Fruit fly (Drosophila melanogaster) whole organism, prepupa: Measurements from ENCODE around the gene Rab18.

Source experiments
- CG10631 ChIP-seq: fragments of 200-800 bp; sonication (Bioruptor generic); optimal IDR thresholded peaks from 2 replicates; lab custom pipeline; 2016; ENCODE audit warnings: missing biosample characterization, missing genetic modification characterization
- CG11294 ChIP-seq: fragments of 200-800 bp; sonication (Bioruptor generic); IDR thresholded peaks from 2 replicates; pipeline ENCODE4 v1.3.6; 2022; ENCODE audit warnings: missing biosample characterization, missing genetic modification characterization
- CG11902 ChIP-seq: fragments of 200-800 bp; sonication (Bioruptor generic); optimal IDR thresholded peaks from 3 replicates; lab custom pipeline; 2016; ENCODE audit warnings: missing biosample characterization, missing genetic modification characterization
- CG15336 ChIP-seq: fragments of 200-800 bp; sonication (Bioruptor generic); IDR thresholded peaks from 2 replicates; pipeline ENCODE4 v1.3.6; 2022; ENCODE audit warnings: missing biosample characterization, missing genetic modification characterization
- CG16779 ChIP-seq: fragments of 200-800 bp; sonication (Bioruptor generic); optimal IDR thresholded peaks from 3 replicates; lab custom pipeline; 2017; ENCODE audit warnings: missing biosample characterization, mild to moderate bottlenecking, missing genetic modification characterization
- CG3032 ChIP-seq: fragments of 200-800 bp; optimal IDR thresholded peaks from 2 replicates; lab custom pipeline; 2019; ENCODE audit warnings: missing biosample characterization, mild to moderate bottlenecking, missing genetic modification characterization, moderate library complexity
- CG34406 ChIP-seq: fragments of 200-800 bp; sonication (Bioruptor generic); optimal IDR thresholded peaks from 3 replicates; lab custom pipeline; 2016; ENCODE audit warnings: missing biosample characterization, missing genetic modification characterization
- CG3919 ChIP-seq: fragments of 200-800 bp; sonication (Bioruptor generic); optimal IDR thresholded peaks from 3 replicates; lab custom pipeline; 2016; ENCODE audit warnings: missing biosample characterization, missing genetic modification characterization
- CG4318 ChIP-seq: fragments of 200-800 bp; sonication (Bioruptor generic); optimal IDR thresholded peaks from 3 replicates; lab custom pipeline; 2017; ENCODE audit warnings: missing biosample characterization, mild to moderate bottlenecking, missing genetic modification characterization
- CG6163 ChIP-seq: fragments of 200-800 bp; sonication (Bioruptor generic); IDR thresholded peaks from 3 replicates; pipeline ENCODE4 v1.3.6; 2022; ENCODE audit warnings: missing biosample characterization, missing genetic modification characterization
- CG6276 ChIP-seq: fragments of 200-800 bp; sonication (Bioruptor generic); optimal IDR thresholded peaks from 2 replicates; lab custom pipeline; 2017; ENCODE audit warnings: missing biosample characterization, mild to moderate bottlenecking, missing genetic modification characterization
- CG6792 ChIP-seq: fragments of 200-800 bp; sonication (Bioruptor generic); optimal IDR thresholded peaks from 3 replicates; lab custom pipeline; 2016; ENCODE audit warnings: missing biosample characterization, missing genetic modification characterization
- CG6808 ChIP-seq: fragments of 200-800 bp; sonication (Bioruptor generic); optimal IDR thresholded peaks from 3 replicates; lab custom pipeline; 2017; ENCODE audit warnings: missing biosample characterization, missing genetic modification characterization, mild to moderate bottlenecking, moderate library complexity, missing genetic modification reagents
- CG6854 ChIP-seq: fragments of 200-800 bp; sonication (Bioruptor generic); optimal IDR thresholded peaks from 2 replicates; lab custom pipeline; 2017; ENCODE audit warnings: missing biosample characterization, mild to moderate bottlenecking, missing genetic modification characterization
- CG7368 ChIP-seq: fragments of 200-800 bp; sonication (Bioruptor generic); optimal IDR thresholded peaks from 3 replicates; lab custom pipeline; 2016; ENCODE audit warnings: missing biosample characterization, missing genetic modification characterization
- CG8119 ChIP-seq: fragments of 200-800 bp; sonication (Bioruptor generic); IDR thresholded peaks from 3 replicates; pipeline ENCODE4 v1.3.6; 2022; ENCODE audit warnings: missing biosample characterization, missing genetic modification characterization
- CG8319 ChIP-seq: fragments of 200-800 bp; sonication (Bioruptor generic); optimal IDR thresholded peaks from 3 replicates; lab custom pipeline; 2016; ENCODE audit warnings: missing biosample characterization, missing genetic modification characterization
- CG8632 ChIP-seq: fragments of 200-800 bp; sonication (Bioruptor generic); optimal IDR thresholded peaks from 3 replicates; lab custom pipeline; 2016; ENCODE audit warnings: missing biosample characterization, missing genetic modification characterization
- Eip75B ChIP-seq: fragments of 200-800 bp; sonication (Bioruptor generic); optimal IDR thresholded peaks from 3 replicates; lab custom pipeline; 2016; ENCODE audit warnings: missing biosample characterization, missing genetic modification characterization
- Eip93F ChIP-seq: fragments of 200-800 bp; sonication (Bioruptor generic); optimal IDR thresholded peaks from 2 replicates; lab custom pipeline; 2016; ENCODE audit warnings: missing biosample characterization, mild to moderate bottlenecking, missing genetic modification characterization
- Gug ChIP-seq: fragments of 200-800 bp; sonication (Bioruptor generic); IDR thresholded peaks from 2 replicates; pipeline ENCODE4 v1.3.6; 2022; ENCODE audit warnings: missing biosample characterization, missing genetic modification characterization
- Hr38 ChIP-seq: sonication (Bioruptor generic); optimal IDR thresholded peaks from 2 replicates; lab custom pipeline; 2016; ENCODE audit warnings: missing biosample characterization, missing genetic modification characterization
- Hr39 ChIP-seq: fragments of 200-800 bp; sonication (Bioruptor generic); optimal IDR thresholded peaks from 2 replicates; lab custom pipeline; 2016; ENCODE audit warnings: missing biosample characterization, missing genetic modification characterization
- Hr4 ChIP-seq: fragments of 200-800 bp; sonication (Bioruptor generic); optimal IDR thresholded peaks from 3 replicates; lab custom pipeline; 2016; ENCODE audit warnings: missing biosample characterization, missing genetic modification characterization
- Lpt ChIP-seq: fragments of 200-800 bp; sonication (Bioruptor generic); optimal IDR thresholded peaks from 3 replicates; lab custom pipeline; 2016; ENCODE audit warnings: missing biosample characterization, missing genetic modification characterization
- Met ChIP-seq: fragments of 200-800 bp; sonication (Bioruptor generic); optimal IDR thresholded peaks from 3 replicates; lab custom pipeline; 2016; ENCODE audit warnings: missing biosample characterization, missing genetic modification characterization
- Smox ChIP-seq: fragments of 200-800 bp; sonication (Bioruptor generic); optimal IDR thresholded peaks from 3 replicates; lab custom pipeline; 2016; ENCODE audit warnings: missing biosample characterization, missing genetic modification characterization
- Sox102F ChIP-seq: fragments of 200-800 bp; sonication (Bioruptor generic); optimal IDR thresholded peaks from 2 replicates; lab custom pipeline; 2016; ENCODE audit warnings: missing biosample characterization, mild to moderate bottlenecking, missing genetic modification characterization
- Sox14 ChIP-seq: fragments of 200-800 bp; sonication (Bioruptor generic); optimal IDR thresholded peaks from 3 replicates; lab custom pipeline; 2016; ENCODE audit warnings: missing biosample characterization, missing genetic modification characterization
- Sox15 ChIP-seq: fragments of 200-800 bp; sonication (Bioruptor generic); optimal IDR thresholded peaks from 3 replicates; lab custom pipeline; 2016; ENCODE audit warnings: missing biosample characterization, missing genetic modification characterization
- achi ChIP-seq: fragments of 200-800 bp; sonication (Bioruptor generic); optimal IDR thresholded peaks from 3 replicates; lab custom pipeline; 2016; ENCODE audit warnings: missing biosample characterization, missing genetic modification characterization
- cyc ChIP-seq: fragments of 200-800 bp; sonication (Bioruptor generic); optimal IDR thresholded peaks from 3 replicates; lab custom pipeline; 2016; ENCODE audit warnings: missing biosample characterization, missing genetic modification characterization
- dac ChIP-seq: fragments of 200-800 bp; sonication (Bioruptor generic); optimal IDR thresholded peaks from 2 replicates; lab custom pipeline; 2017; ENCODE audit warnings: missing biosample characterization, mild to moderate bottlenecking, missing genetic modification characterization
- dsx ChIP-seq: fragments of 200-800 bp; optimal IDR thresholded peaks from 3 replicates; lab custom pipeline; 2019; ENCODE audit warnings: missing biosample characterization, mild to moderate bottlenecking, missing genetic modification characterization, moderate library complexity; ENCODE audit not compliant: poor library complexity, severe bottlenecking
- eg ChIP-seq: fragments of 200-800 bp; sonication (Bioruptor generic); IDR thresholded peaks from 3 replicates; pipeline ENCODE4 v1.3.6; 2022; ENCODE audit warnings: missing biosample characterization, missing genetic modification characterization
- esn ChIP-seq: fragments of 200-800 bp; sonication (Bioruptor generic); optimal IDR thresholded peaks from 2 replicates; lab custom pipeline; 2016; ENCODE audit warnings: missing biosample characterization, mild to moderate bottlenecking, missing genetic modification characterization, moderate library complexity
- fd59A ChIP-seq: fragments of 200-800 bp; sonication (Bioruptor generic); optimal IDR thresholded peaks from 2 replicates; lab custom pipeline; 2017; ENCODE audit warnings: missing biosample characterization, mild to moderate bottlenecking, missing genetic modification characterization, missing genetic modification reagents
- net ChIP-seq: fragments of 200-800 bp; sonication (Bioruptor generic); optimal IDR thresholded peaks from 3 replicates; lab custom pipeline; 2016; ENCODE audit warnings: missing biosample characterization, missing genetic modification characterization
- salr ChIP-seq, 2 experiments: fragments of 200-800 bp; sonication (Bioruptor generic); optimal IDR thresholded peaks; 3 replicates each; lab custom pipeline; 2016 to 2018; ENCODE audit warnings: missing biosample characterization in 2 of 2, missing genetic modification characterization in 2 of 2, mild to moderate bottlenecking in 1 of 2
- spab ChIP-seq: fragments of 200-800 bp; sonication (Bioruptor generic); optimal IDR thresholded peaks from 2 replicates; lab custom pipeline; 2017; ENCODE audit warnings: missing biosample characterization, mild to moderate bottlenecking, missing genetic modification characterization, missing genetic modification reagents
- ss ChIP-seq, 2 experiments: fragments of 200-800 bp; sonication (Bioruptor generic); optimal IDR thresholded peaks; 2 replicates in 1 of 2; 3 replicates in 1 of 2; lab custom pipeline; 2017 to 2018; ENCODE audit warnings: mild to moderate bottlenecking in 2 of 2, missing biosample characterization in 2 of 2, missing genetic modification characterization in 2 of 2, moderate library complexity in 1 of 2
- svp ChIP-seq: fragments of 200-800 bp; sonication (Bioruptor generic); peaks from one replicate; lab custom pipeline; 2016; ENCODE audit warnings: missing biosample characterization, missing genetic modification characterization
- topi ChIP-seq: fragments of 200-800 bp; sonication (Bioruptor generic); optimal IDR thresholded peaks from 3 replicates; lab custom pipeline; 2016; ENCODE audit warnings: missing biosample characterization, missing genetic modification characterization
- vri ChIP-seq: fragments of 200-800 bp; sonication (Bioruptor generic); optimal IDR thresholded peaks from 3 replicates; lab custom pipeline; 2016; ENCODE audit warnings: missing biosample characterization, mild to moderate bottlenecking, missing genetic modification characterization

Gene Rab18

DNA sequence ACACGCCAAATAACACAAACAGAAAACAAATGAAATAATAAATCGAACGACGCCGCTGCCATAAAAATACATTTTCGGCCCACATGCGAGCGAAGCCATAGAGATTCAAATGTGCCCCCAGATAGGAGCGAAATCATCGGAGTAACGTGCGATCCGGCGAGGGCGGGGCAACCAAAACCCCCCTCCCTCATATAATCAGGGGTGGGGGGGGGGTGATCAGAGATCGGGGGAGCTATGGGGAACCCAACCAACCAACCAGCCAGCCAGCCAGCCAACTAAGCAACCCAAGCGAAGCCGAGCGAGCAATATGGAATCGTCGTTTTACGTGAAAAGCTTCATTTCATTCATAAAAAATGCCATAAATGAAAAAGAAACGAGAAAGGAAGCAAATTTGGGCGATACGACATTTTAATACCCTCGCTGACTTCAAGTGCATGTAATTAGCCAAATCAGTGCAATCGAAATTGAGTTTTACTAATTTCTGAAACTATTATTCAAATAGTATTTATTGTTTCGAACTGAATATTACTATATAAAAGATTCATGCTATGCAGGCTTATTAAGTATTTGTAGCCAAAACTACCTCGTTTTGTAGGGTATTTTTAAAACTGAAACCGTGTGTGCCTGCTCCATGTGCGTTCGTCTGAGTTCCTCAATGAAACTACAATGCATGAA lies 28.3 kb upstream of the Rab18 start (continued):
- TF ChIP-seq ss (GFP tag; optimal IDR thresholded peaks at IDR 0.05; lab: Kevin White, UChicago): peak; percentile 2 to 60
- TF ChIP-seq Lpt (GFP tag; lab: Kevin White, UChicago): peak; percentile 53
- peak; percentile 70 for TF ChIP-seq CG6792 (GFP tag; lab: Kevin White, UChicago)
- no peak for TF ChIP-seq dac (GFP tag; lab: Kevin White, UChicago)
- TF ChIP-seq dsx (GFP tag; lab: Kevin White, UChicago): peak; percentile 60
- TF ChIP-seq Sox102F: peak; percentile 61
- no peak for TF ChIP-seq Hr38 (GFP tag; lab: Kevin White, UChicago)
- peak; percentile 51 for TF ChIP-seq CG3032 (tag; lab: Kevin White, UChicago)
- TF ChIP-seq Sox14 (GFP tag; lab: Kevin White, UChicago): peak; percentile 66
- TF ChIP-seq cyc (GFP tag; lab: Kevin White, UChicago): peak; percentile 62
- TF ChIP-seq CG8119 (GFP tag; lab: Robert Waterston, UW): peak; percentile 73
- TF ChIP-seq CG16779 (tag; lab: Kevin White, UChicago): peak; percentile 37
- peak; percentile 83 for TF ChIP-seq svp (GFP tag; lab: Kevin White, UChicago)
- TF ChIP-seq Hr4 (GFP tag; lab: Kevin White, UChicago): peak; percentile 75
- TF ChIP-seq CG6163: peak; percentile 63; the same call in 2 of the 3 replicates
- peak; percentile 44 for TF ChIP-seq CG6808 (GFP tag; lab: Kevin White, UChicago)
- no peak for TF ChIP-seq CG6854
- peak; percentile 57 for TF ChIP-seq CG6276 (GFP tag; lab: Kevin White, UChicago)
- peak; percentile 52 for TF ChIP-seq CG34406 (GFP tag; lab: Kevin White, UChicago)
- peak; percentile 74 for TF ChIP-seq topi (GFP tag; lab: Kevin White, UChicago)
- TF ChIP-seq achi (GFP tag; lab: Kevin White, UChicago): peak; percentile 62
- TF ChIP-seq CG3919 (GFP tag; lab: Kevin White, UChicago): peak; percentile 70
- peak; percentile 45 for TF ChIP-seq CG8632 (GFP tag; lab: Kevin White, UChicago)
- peak; percentile 44 for TF ChIP-seq Sox15
- peak; percentile 71 for TF ChIP-seq esn (GFP tag; lab: Kevin White, UChicago)
- TF ChIP-seq CG7368 (GFP tag; lab: Kevin White, UChicago): peak; percentile 48
- peak; percentile 56 for TF ChIP-seq vri (GFP tag; lab: Kevin White, UChicago)
- TF ChIP-seq Eip93F (GFP tag; lab: Kevin White, UChicago): no peak
- peak; percentile 63 for TF ChIP-seq Smox (GFP tag; lab: Kevin White, UChicago)
- peak; percentile 35 for TF ChIP-seq net (GFP tag; lab: Kevin White, UChicago)
- peak; percentile 14 for TF ChIP-seq fd59A (GFP tag; lab: Kevin White, UChicago)
- peak; percentile 73 for TF ChIP-seq Met (GFP tag; lab: Kevin White, UChicago)
- peak; percentile 24 for TF ChIP-seq CG11902 (GFP tag; lab: Kevin White, UChicago)
- TF ChIP-seq Gug (GFP tag; lab: Robert Waterston, UW): peak; percentile 57
- TF ChIP-seq Eip75B (GFP tag; lab: Kevin White, UChicago): peak; percentile 69
- TF ChIP-seq CG11294 (GFP tag; lab: Robert Waterston, UW): no peak
- TF ChIP-seq Hr39 (GFP tag; lab: Kevin White, UChicago): peak; percentile 67

DNA sequence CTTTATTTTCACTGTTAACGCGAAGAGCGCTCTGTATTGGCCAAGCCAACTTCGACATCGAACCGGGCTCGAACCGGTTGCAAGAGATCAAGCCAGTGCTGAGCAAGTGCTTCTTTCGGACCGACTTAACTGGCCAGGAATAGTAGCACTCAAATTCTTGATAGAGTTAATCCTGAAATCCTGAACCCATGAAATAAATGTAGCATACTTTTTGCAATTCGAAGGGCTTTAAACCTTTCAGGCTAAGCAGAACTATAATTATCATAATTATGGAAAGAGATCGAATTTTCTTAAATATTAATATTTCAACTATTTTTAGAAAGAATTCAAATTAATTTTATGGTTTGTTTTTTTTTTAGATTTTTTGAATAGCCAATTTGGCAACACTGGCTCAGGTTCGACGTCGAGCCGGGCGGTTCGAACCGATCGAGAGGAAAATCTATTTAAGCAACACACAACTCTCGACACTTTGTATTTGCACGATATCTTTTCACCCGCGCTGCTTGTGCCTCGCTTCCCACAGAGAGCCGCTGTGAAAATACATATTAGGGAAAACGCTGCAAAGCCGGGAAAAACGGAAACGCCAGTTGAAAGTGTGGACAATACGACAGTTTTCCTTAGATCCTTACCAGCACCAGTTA lies 26.6 kb upstream of the Rab18 start, which contains the start of gene AdamTS-B:
TSS of gene AdamTS-B (plus strand) at position 471 of the 641 bp plus-strand sequence.
- TF ChIP-seq Sox15: peak; percentile 46
- TF ChIP-seq CG3919 (GFP tag; lab: Kevin White, UChicago): peak; percentile 62
- TF ChIP-seq spab (GFP tag; lab: Kevin White, UChicago): peak; percentile 68
- TF ChIP-seq Eip75B (GFP tag; lab: Kevin White, UChicago): peak; percentile 76
- peak; percentile 71 for TF ChIP-seq achi (GFP tag; lab: Kevin White, UChicago)
- TF ChIP-seq Sox14 (GFP tag; lab: Kevin White, UChicago): peak; percentile 44
- TF ChIP-seq CG6276 (GFP tag; lab: Kevin White, UChicago): peak; percentile 80
- TF ChIP-seq CG8319 (GFP tag; lab: Kevin White, UChicago): peak; percentile 16
- TF ChIP-seq CG3032 (tag; lab: Kevin White, UChicago): peak; percentile 69
- peak; percentile 57 for TF ChIP-seq CG7368 (GFP tag; lab: Kevin White, UChicago)
- TF ChIP-seq Eip93F (GFP tag; lab: Kevin White, UChicago): peak; percentile 44
- TF ChIP-seq CG6792 (GFP tag; lab: Kevin White, UChicago): peak; percentile 62
- peak; percentile 25 for TF ChIP-seq vri (GFP tag; lab: Kevin White, UChicago)
- TF ChIP-seq CG4318 (GFP tag; lab: Kevin White, UChicago): peak; percentile 59
- TF ChIP-seq CG15336: peak; percentile 69
- TF ChIP-seq salr (GFP tag; optimal IDR thresholded peaks at IDR 0.05; lab: Kevin White, UChicago): peak; percentile 17 to 51
- TF ChIP-seq eg (GFP tag; lab: Robert Waterston, UW): peak; percentile 69; the same call in 2 of the 3 replicates
- TF ChIP-seq CG10631 (GFP tag; lab: Kevin White, UChicago): peak; percentile 57
- TF ChIP-seq CG6163: peak; percentile 78
- TF ChIP-seq ss (GFP tag; optimal IDR thresholded peaks at IDR 0.05; lab: Kevin White, UChicago): no peak
- peak; percentile 52 for TF ChIP-seq CG8632 (GFP tag; lab: Kevin White, UChicago)
- TF ChIP-seq svp (GFP tag; lab: Kevin White, UChicago): no peak
- TF ChIP-seq Hr4 (GFP tag; lab: Kevin White, UChicago): peak; percentile 69
- peak; percentile 80 for TF ChIP-seq CG8119 (GFP tag; lab: Robert Waterston, UW)
- TF ChIP-seq topi (GFP tag; lab: Kevin White, UChicago): peak; percentile 66
- TF ChIP-seq dac (GFP tag; lab: Kevin White, UChicago): peak; percentile 46
- TF ChIP-seq Hr38 (GFP tag; lab: Kevin White, UChicago): no peak
